Fruit fly (Drosophila melanogaster) S2 (cell line): ENCODE measurements around the gene CG42272.

Source experiments
- CG8478 ChIP-seq: fragments of >200 bp; optimal IDR thresholded peaks from 2 replicates; lab custom pipeline; 2018
- CTCF ChIP-seq, 2 experiments: fragments of >200 bp; optimal IDR thresholded peaks; 2 replicates each; lab custom pipeline; 2018

DNA sequence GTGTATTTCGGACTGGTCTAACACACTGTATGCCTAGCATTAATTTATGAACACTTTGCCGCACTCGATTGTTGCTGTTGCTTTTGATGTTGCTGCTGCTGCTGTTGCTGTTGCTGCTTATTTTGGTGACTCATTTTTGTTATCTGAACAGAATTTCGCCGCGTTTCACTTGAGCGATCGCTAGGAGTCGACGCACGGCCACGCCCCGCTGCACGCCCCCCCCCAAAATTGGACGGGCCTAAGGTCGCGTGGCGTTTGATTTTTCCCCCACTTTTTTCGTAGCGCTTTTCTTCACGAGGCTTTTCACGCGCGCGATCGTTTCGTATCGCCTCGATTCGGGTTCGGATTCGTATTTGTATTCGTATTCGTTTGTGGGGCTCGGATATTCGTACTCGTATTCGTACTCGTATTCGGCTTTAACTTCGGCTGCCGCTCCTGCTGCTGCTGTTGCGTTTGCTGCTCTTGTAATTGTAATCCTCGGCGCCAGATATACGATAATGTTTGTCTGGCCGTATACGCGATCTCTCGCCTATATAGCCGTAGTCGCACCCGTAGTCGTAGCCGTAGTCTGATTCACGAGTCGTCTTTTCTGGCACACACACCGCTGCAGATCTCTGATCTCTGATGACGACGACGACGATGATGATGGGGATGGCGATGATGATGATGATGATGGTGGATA is 41.2 kb downstream of the CG42272 start:
- TF ChIP-seq CG8478 (lab: Kevin White, UChicago) = no peak
- no peak for TF ChIP-seq CTCF (optimal IDR thresholded peaks at IDR 0.05; lab: Kevin White, UChicago)
